Worm (Caenorhabditis elegans): ENCODE results near the gene osm-7.

DNA sequence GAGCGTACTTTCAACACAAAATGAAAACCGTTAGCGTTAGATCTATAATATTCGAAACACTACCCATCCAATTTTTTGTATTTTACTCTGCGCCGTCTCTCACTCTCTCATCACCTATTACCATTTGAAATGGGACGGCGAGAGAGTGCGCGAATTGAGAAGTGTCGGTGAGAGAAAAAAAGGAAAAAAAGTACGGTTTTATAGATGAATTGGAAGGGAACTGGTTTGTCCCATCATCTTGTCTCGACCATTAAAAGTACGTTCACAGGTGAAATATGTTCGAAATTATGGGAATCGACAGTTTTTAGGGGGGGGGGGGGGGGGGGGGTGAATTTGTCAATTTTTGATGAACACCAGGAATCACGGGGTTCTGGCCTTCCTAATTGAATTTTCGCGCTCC, 41.3 kb upstream of the osm-7 start:
- peak; percentile 4 for TF ChIP-seq pha-4 (tag; optimal IDR thresholded peaks at IDR 0.05)
- TF ChIP-seq ceh-82 (tag; optimal IDR thresholded peaks at IDR 0.05) = no peak

All from whole organism, L3 larva.